Worm (Caenorhabditis elegans) whole organism, late embryonic: ENCODE measurements around the gene srw-108.

ENCODE experiments used
- F13H6.1 ChIP-seq: sonication (generic microtip); optimal IDR thresholded peaks from 2 replicates; lab custom pipeline; 2016; ENCODE audit warnings: missing genetic modification characterization, missing compliant biosample characterization
- K09A11.1 ChIP-seq: sonication (generic microtip); optimal IDR thresholded peaks from 2 replicates; lab custom pipeline; 2017; ENCODE audit warnings: antibody characterized with exemption, mild to moderate bottlenecking, missing genetic modification characterization, missing compliant biosample characterization; ENCODE audit not compliant: insufficient read depth
- ahr-1 ChIP-seq: sonication (generic microtip); optimal IDR thresholded peaks from 2 replicates; lab custom pipeline; 2016; ENCODE audit warnings: missing genetic modification characterization, missing compliant biosample characterization
- ceh-2 ChIP-seq: sonication (generic microtip); optimal IDR thresholded peaks from 2 replicates; lab custom pipeline; 2016; ENCODE audit warnings: missing genotype, missing genetic modification characterization, missing compliant biosample characterization
- dmd-4 ChIP-seq: sonication (generic microtip); optimal IDR thresholded peaks from 2 replicates; lab custom pipeline; 2016; ENCODE audit warnings: borderline replicate concordance, missing genetic modification characterization, missing compliant biosample characterization
- elt-2 ChIP-seq: sonication (generic microtip); optimal IDR thresholded peaks from 2 replicates; lab custom pipeline; 2016; ENCODE audit warnings: missing genetic modification reagents, missing genetic modification characterization, missing compliant biosample characterization
- ets-4 ChIP-seq: sonication (generic microtip); optimal IDR thresholded peaks from 2 replicates; lab custom pipeline; 2016; ENCODE audit warnings: missing genetic modification characterization, missing compliant biosample characterization
- eyg-1 ChIP-seq: sonication (generic microtip); optimal IDR thresholded peaks from 2 replicates; lab custom pipeline; 2016; ENCODE audit warnings: missing genotype, missing genetic modification characterization, missing compliant biosample characterization
- hlh-13 ChIP-seq: fragments of 200-800 bp; sonication (Bioruptor generic); optimal IDR thresholded peaks from 2 replicates; lab custom pipeline; 2018; ENCODE audit warnings: mild to moderate bottlenecking, missing genetic modification characterization, missing compliant biosample characterization
- hlh-30 ChIP-seq: sonication (generic microtip); optimal IDR thresholded peaks from 2 replicates; lab custom pipeline; 2017; ENCODE audit warnings: antibody characterized with exemption, missing genetic modification characterization, missing compliant biosample characterization; ENCODE audit not compliant: insufficient read depth
- madf-2 ChIP-seq: sonication (generic microtip); optimal IDR thresholded peaks from 2 replicates; lab custom pipeline; 2017; ENCODE audit warnings: missing genetic modification characterization, missing compliant biosample characterization
- mec-3 ChIP-seq: sonication (generic microtip); optimal IDR thresholded peaks from 2 replicates; lab custom pipeline; 2016; ENCODE audit warnings: borderline replicate concordance, missing genetic modification characterization, missing compliant biosample characterization
- nhr-232 ChIP-seq: sonication (generic microtip); optimal IDR thresholded peaks from 2 replicates; lab custom pipeline; 2016; ENCODE audit warnings: missing genetic modification characterization, missing compliant biosample characterization
- pat-9 ChIP-seq: fragments of 200-800 bp; sonication (Bioruptor generic); optimal IDR thresholded peaks from 2 replicates; lab custom pipeline; 2018; ENCODE audit warnings: mild to moderate bottlenecking, missing genetic modification characterization, moderate library complexity, missing compliant biosample characterization
- pax-1 ChIP-seq: fragments of 150-350 bp; optimal IDR thresholded peaks from 2 replicates; lab custom pipeline; 2014; ENCODE audit warnings: missing biosample characterization, missing genetic modification characterization
- ref-2 ChIP-seq: sonication (generic microtip); optimal IDR thresholded peaks from 2 replicates; lab custom pipeline; 2016; ENCODE audit warnings: missing genetic modification characterization, missing compliant biosample characterization
- sox-4 ChIP-seq: sonication (generic microtip); optimal IDR thresholded peaks from 2 replicates; lab custom pipeline; 2017; ENCODE audit warnings: mild to moderate bottlenecking, missing genetic modification characterization, inconsistent platforms, missing compliant biosample characterization
- ttx-3 ChIP-seq: sonication (generic microtip); optimal IDR thresholded peaks from 2 replicates; lab custom pipeline; 2016; ENCODE audit warnings: missing genetic modification reagents, missing genetic modification characterization, missing compliant biosample characterization
- unc-42 ChIP-seq: sonication (generic microtip); optimal IDR thresholded peaks from 2 replicates; lab custom pipeline; 2016; ENCODE audit warnings: missing genotype, missing genetic modification characterization, missing compliant biosample characterization
- zip-5 ChIP-seq: sonication (generic microtip); optimal IDR thresholded peaks from 2 replicates; lab custom pipeline; 2016; ENCODE audit warnings: missing genetic modification characterization, missing compliant biosample characterization
- ztf-16 ChIP-seq: sonication (generic microtip); optimal IDR thresholded peaks from 2 replicates; lab custom pipeline; 2017; ENCODE audit warnings: missing genetic modification characterization, missing compliant biosample characterization

srw-108 gene

ce11 chrV:574639-575038 is 46.9 kb downstream of the srw-108 start, which contains the start of gene C14C6.13:
C14C6.13 (minus strand) TSS chrV:574739.
- TF ChIP-seq F13H6.1 (tag; lab: Kevin White, UChicago) = no peak
- TF ChIP-seq nhr-232 = no peak
- no peak for TF ChIP-seq madf-2 (tag; lab: Kevin White, UChicago)
- no peak for TF ChIP-seq pat-9 (tag; lab: Kevin White, UChicago)
- no peak for TF ChIP-seq K09A11.1 (tag; lab: Kevin White, UChicago)
- no peak for TF ChIP-seq unc-42 (tag; lab: Kevin White, UChicago)
- no peak for TF ChIP-seq ref-2
- TF ChIP-seq mec-3 (tag; lab: Kevin White, UChicago) = no peak
- no peak for TF ChIP-seq dmd-4 (tag; lab: Kevin White, UChicago)
- TF ChIP-seq ceh-2 (tag; lab: Kevin White, UChicago) = no peak
- no peak for TF ChIP-seq ets-4 (tag; lab: Kevin White, UChicago)

- no peak for TF ChIP-seq ahr-1 (tag; lab: Kevin White, UChicago)
- TF ChIP-seq sox-4 (tag; lab: Kevin White, UChicago) = no peak
- TF ChIP-seq ets-4 (tag; lab: Kevin White, UChicago) = no peak
These were observed 48.4 kb downstream of the srw-108 start, which contains the start of gene K06H6.5 for ce11 chrV:576070-576469. K06H6.5 (plus strand) TSS chrV:576370.

- TF ChIP-seq eyg-1 (tag; lab: Kevin White, UChicago) = no peak
- TF ChIP-seq pax-1 = no peak
- no peak for TF ChIP-seq hlh-30
- TF ChIP-seq hlh-13 (GFP tag; lab: Kevin White, UChicago) = no peak
- no peak for TF ChIP-seq ttx-3 (tag; lab: Kevin White, UChicago)
- no peak for TF ChIP-seq ztf-16 (tag; lab: Kevin White, UChicago)
- no peak for TF ChIP-seq zip-5 (tag; lab: Kevin White, UChicago)
- no peak for TF ChIP-seq elt-2 (tag; lab: Kevin White, UChicago)
These were observed 49.2 kb downstream of the srw-108 start for ce11 chrV:576918-577317.
